Worm (Caenorhabditis elegans): ENCODE data around the gene col-140.

col-140 gene

DNA sequence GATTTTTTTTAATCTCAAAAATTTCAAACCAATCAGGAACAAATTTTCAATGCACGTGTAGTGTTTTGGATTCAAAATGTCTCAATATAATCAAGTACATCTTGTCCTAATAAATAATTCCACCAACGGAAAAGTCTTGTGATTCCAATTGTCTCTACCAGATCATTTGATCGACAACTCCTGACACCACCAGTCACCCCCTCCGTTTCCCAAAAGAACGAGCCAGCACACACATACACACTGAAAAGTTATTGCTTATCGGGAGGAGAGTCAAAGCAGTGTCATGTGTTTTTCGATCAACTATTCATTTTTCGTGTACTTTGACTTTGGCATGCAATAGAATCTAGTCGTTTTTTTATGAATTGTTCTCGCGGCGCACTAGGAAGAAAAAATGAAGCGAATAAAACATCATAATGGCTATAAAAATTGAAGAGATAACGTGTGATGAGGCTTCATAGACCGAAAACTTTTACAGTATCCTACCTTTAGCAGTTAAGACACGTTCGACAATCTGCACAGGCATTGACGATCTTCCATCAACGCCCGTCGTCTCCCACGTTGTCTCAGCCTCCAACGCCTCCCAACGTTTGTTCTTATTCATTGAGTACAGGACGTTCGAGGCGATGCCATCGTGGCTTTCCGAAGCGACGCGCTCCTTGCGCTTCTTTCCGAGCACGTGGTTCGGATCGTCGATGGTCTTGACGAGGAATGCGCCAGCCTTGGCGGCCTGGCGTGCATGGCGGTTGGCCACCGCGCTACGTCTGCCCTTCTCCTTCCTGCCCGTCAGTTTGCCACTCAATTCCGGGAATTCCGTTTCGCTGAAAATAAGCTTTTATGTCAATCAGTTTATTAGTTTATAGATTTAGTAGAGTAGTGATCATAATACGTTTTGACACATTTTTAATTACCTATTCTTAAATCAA, 7.0 kb upstream of the col-140 start:
- TF ChIP-seq nhr-23 (tag; optimal IDR thresholded peaks at IDR 0.05), result peak; percentile 27
- TF ChIP-seq ceh-16 (tag; optimal IDR thresholded peaks at IDR 0.05), result no peak
- TF ChIP-seq nfya-1 (tag; optimal IDR thresholded peaks at IDR 0.05; ENCODE audit: insufficient read depth), result peak; percentile 33
- peak; percentile 82 for TF ChIP-seq egl-5 (tag; optimal IDR thresholded peaks at IDR 0.05)
- TF ChIP-seq nhr-77 (tag; optimal IDR thresholded peaks at IDR 0.05), result no peak
- peak; percentile 77 for TF ChIP-seq jun-1 (tag; optimal IDR thresholded peaks at IDR 0.05)
- no peak for TF ChIP-seq lin-15B (tag; optimal IDR thresholded peaks at IDR 0.05)
- TF ChIP-seq zag-1 (tag; optimal IDR thresholded peaks at IDR 0.05), result no peak
- TF ChIP-seq elt-2 (tag; optimal IDR thresholded peaks at IDR 0.05), result peak; percentile 87
- no peak for TF ChIP-seq ceh-28 (tag; optimal IDR thresholded peaks at IDR 0.05)
- TF ChIP-seq ama-1 (optimal IDR thresholded peaks at IDR 0.05), result peak; percentile 62
- peak; percentile 39 for TF ChIP-seq skn-1 (tag; optimal IDR thresholded peaks at IDR 0.05)
- TF ChIP-seq ceh-9 (tag; optimal IDR thresholded peaks at IDR 0.05), result no peak
- no peak for TF ChIP-seq hmg-11 (tag; optimal IDR thresholded peaks at IDR 0.05)
- TF ChIP-seq nhr-11 (tag; optimal IDR thresholded peaks at IDR 0.05), result peak; percentile 45
- no peak for TF ChIP-seq daf-12 (tag; optimal IDR thresholded peaks at IDR 0.05)
- TF ChIP-seq pha-4 (tag; optimal IDR thresholded peaks at IDR 0.05), result peak; percentile 28
- TF ChIP-seq pqm-1 (tag; optimal IDR thresholded peaks at IDR 0.05), result peak; percentile 91
- TF ChIP-seq elt-1 (tag; optimal IDR thresholded peaks at IDR 0.05), result no peak
- TF ChIP-seq fkh-2 (tag; optimal IDR thresholded peaks at IDR 0.05), result no peak

DNA sequence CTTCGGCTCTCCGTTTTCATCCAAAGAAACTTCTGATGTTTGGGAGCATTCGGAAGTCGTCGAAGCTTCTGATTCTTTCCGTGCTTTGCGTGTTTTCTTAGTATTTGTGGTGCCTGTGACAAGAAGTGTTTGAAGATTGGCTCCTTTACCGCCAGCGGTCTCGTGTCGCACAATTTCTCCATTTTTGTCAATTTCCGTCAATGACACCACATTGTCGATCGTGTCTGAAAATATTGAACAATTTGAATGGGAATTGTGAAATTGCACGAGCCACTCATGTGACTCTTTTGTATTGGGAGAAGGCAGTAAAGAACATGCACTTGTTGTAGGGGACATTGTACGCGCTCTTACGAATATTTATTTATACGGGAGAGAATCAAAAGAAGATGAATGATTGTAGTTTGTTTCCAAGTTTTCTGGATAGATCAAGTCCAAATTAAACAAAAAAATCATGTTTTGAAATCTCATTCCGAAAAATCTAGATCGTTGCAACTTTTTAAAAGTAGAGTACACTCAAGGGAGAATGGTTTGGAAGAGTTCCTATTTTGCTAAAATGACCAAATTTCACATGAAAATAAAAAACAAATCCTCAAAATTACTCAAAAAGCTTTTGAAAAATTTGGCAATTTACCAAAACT, 6.0 kb upstream of the col-140 start:
- TF ChIP-seq pqm-1 (tag; optimal IDR thresholded peaks at IDR 0.05) (peak; percentile 70), elt-2 (tag; optimal IDR thresholded peaks at IDR 0.05) (peak; percentile 51), lsy-12 (tag; optimal IDR thresholded peaks at IDR 0.05) (no peak), jun-1 (tag; optimal IDR thresholded peaks at IDR 0.05) (no peak), ama-1 (optimal IDR thresholded peaks at IDR 0.05) (peak; percentile 74), pha-4 (tag; optimal IDR thresholded peaks at IDR 0.05) (peak; percentile 48)

DNA sequence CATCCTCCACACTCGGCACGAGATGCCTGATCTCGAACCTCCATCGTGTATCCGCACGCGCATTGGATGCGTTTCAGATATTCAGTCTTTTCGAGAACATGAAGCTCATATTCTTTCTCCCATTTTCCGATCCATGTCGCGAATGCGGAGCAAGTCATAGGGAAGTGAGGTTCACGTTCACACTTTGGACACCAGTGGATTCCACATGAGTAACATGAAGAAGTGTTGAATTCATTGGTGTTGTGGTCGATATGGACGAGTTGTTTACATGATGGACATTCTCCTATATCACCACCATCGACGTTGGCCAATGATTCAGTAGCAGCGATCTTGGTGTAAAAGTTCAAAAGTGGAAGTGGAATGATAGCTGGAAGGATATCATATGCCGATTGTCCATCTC, 4.3 kb upstream of the col-140 start:
- TF ChIP-seq nhr-25 (tag; optimal IDR thresholded peaks at IDR 0.05) (peak; percentile 32), eor-1 (tag; optimal IDR thresholded peaks at IDR 0.05) (no peak), aly-2 (tag; optimal IDR thresholded peaks at IDR 0.05) (no peak), nhr-67 (tag; optimal IDR thresholded peaks at IDR 0.05) (no peak), nhr-77 (tag; optimal IDR thresholded peaks at IDR 0.05) (no peak)

DNA sequence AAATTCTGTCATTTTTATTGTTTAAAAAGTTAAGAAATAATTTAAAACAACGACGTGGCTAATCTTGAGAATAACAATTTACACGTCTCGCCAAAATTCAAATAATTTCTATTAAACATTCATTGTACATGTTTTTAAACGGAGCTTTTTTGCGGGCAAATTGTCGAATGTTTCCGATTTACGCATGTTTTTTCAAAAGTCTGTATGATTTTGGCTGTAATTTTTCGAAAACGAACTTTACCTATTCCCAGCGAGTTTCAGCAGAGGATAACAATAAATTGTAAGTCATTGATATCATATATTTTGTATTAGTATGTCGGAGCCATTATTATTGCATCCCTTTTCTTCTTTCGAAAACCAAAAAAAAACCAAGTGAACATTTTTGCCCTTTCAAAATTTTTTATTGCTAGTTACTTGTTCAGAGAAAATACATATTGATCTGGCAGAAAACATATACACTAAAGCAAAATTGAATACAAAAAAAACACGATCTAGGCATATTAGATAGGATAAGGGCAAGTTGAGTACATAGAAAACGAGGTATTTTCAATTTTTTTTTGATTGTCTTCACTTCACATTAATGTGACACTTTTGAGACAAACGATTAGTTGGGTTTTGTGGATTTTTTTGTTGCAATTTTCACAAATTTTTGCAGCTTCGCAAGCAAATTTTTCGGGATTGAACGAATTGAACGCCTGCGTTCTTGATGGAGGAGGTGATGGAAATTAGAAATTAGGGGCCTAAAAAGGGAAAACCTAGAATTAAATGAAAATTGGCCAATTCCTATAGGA, 2.1 kb upstream of the col-140 start, which contains the start of gene F26F12.2:
F26F12.2 (minus strand) TSS at position 38 of the 791 bp plus-strand sequence.
- TF ChIP-seq nhr-11 (tag; optimal IDR thresholded peaks at IDR 0.05), result no peak
- no peak for TF ChIP-seq fkh-10 (GFP tag; optimal IDR thresholded peaks at IDR 0.05)
- no peak for TF ChIP-seq lin-15B (tag; optimal IDR thresholded peaks at IDR 0.05)
- TF ChIP-seq jun-1 (tag; optimal IDR thresholded peaks at IDR 0.05), result peak; percentile 4
- no peak for TF ChIP-seq lin-39 (tag; optimal IDR thresholded peaks at IDR 0.05)
- TF ChIP-seq ceh-16 (tag; optimal IDR thresholded peaks at IDR 0.05), result no peak
- TF ChIP-seq elt-1 (tag; optimal IDR thresholded peaks at IDR 0.05), result no peak
- no peak for TF ChIP-seq fkh-2 (tag; optimal IDR thresholded peaks at IDR 0.05)
- no peak for TF ChIP-seq fos-1 (tag; optimal IDR thresholded peaks at IDR 0.05)
- no peak for TF ChIP-seq zag-1 (tag; optimal IDR thresholded peaks at IDR 0.05)
- peak; percentile 7 for TF ChIP-seq elt-2 (tag; optimal IDR thresholded peaks at IDR 0.05)
- TF ChIP-seq elt-3 (tag; optimal IDR thresholded peaks at IDR 0.05), result no peak
- TF ChIP-seq nhr-67 (tag; optimal IDR thresholded peaks at IDR 0.05), result no peak
- TF ChIP-seq mdl-1 (tag; optimal IDR thresholded peaks at IDR 0.05), result no peak
- TF ChIP-seq nhr-77 (tag; optimal IDR thresholded peaks at IDR 0.05), result no peak
- TF ChIP-seq ztf-11 (tag; optimal IDR thresholded peaks at IDR 0.05), result no peak
- TF ChIP-seq nhr-23 (tag; optimal IDR thresholded peaks at IDR 0.05), result peak; percentile 45
- no peak for TF ChIP-seq R02D3.7 (tag; optimal IDR thresholded peaks at IDR 0.05)
- no peak for TF ChIP-seq daf-12 (tag; optimal IDR thresholded peaks at IDR 0.05)
- TF ChIP-seq pha-4 (tag; optimal IDR thresholded peaks at IDR 0.05), result no peak
- no peak for TF ChIP-seq nhr-12 (tag; optimal IDR thresholded peaks at IDR 0.05)
- no peak for TF ChIP-seq snpc-4 (tag; optimal IDR thresholded peaks at IDR 0.05)
- TF ChIP-seq nhr-43 (tag; optimal IDR thresholded peaks at IDR 0.05; ENCODE audit: poor library complexity, severe bottlenecking), result peak; percentile 73
- no peak for TF ChIP-seq nfya-1 (tag; optimal IDR thresholded peaks at IDR 0.05; ENCODE audit: insufficient read depth)
- TF ChIP-seq skn-1 (tag; optimal IDR thresholded peaks at IDR 0.05), result no peak
- TF ChIP-seq mml-1 (tag; optimal IDR thresholded peaks at IDR 0.05), result no peak
- TF ChIP-seq ceh-9 (tag; optimal IDR thresholded peaks at IDR 0.05), result no peak
- no peak for TF ChIP-seq egl-27 (tag; optimal IDR thresholded peaks at IDR 0.05)
- TF ChIP-seq ceh-82 (tag; optimal IDR thresholded peaks at IDR 0.05), result no peak
- TF ChIP-seq ztf-4 (tag; optimal IDR thresholded peaks at IDR 0.05), result no peak
- TF ChIP-seq pqm-1 (tag; optimal IDR thresholded peaks at IDR 0.05), result no peak
- peak; percentile 56 for TF ChIP-seq nhr-25 (tag; optimal IDR thresholded peaks at IDR 0.05)
- TF ChIP-seq unc-39 (tag; optimal IDR thresholded peaks at IDR 0.05), result no peak
- TF ChIP-seq lsy-12 (tag; optimal IDR thresholded peaks at IDR 0.05), result peak; percentile 46

Data from whole organism, L3 larva.